Fruit fly (Drosophila melanogaster) whole organism, embryonic: ENCODE results near the gene trem.
A peak's percentile ranks its signal among the peaks of the same experiment; 100 is the strongest.

Experiments used
- Adf1 ChIP-seq: fragments of 200-800 bp; sonication (Bioruptor generic); IDR thresholded peaks from 2 replicates; pipeline ENCODE4 v1.3.6; 2022; ENCODE audit warnings: missing biosample characterization, missing genetic modification characterization
- Bdp1 ChIP-seq: fragments of 200-800 bp; sonication (Bioruptor generic); optimal IDR thresholded peaks from 3 replicates; lab custom pipeline; 2016; ENCODE audit warnings: missing biosample characterization, missing genetic modification characterization
- CG10274 ChIP-seq: fragments of 200-800 bp; sonication (Bioruptor generic); optimal IDR thresholded peaks from 3 replicates; lab custom pipeline; 2017; ENCODE audit warnings: missing biosample characterization, mild to moderate bottlenecking, missing genetic modification characterization
- CG11504 ChIP-seq: fragments of 200-800 bp; sonication (Bioruptor generic); optimal IDR thresholded peaks from 3 replicates; lab custom pipeline; 2019; ENCODE audit warnings: missing biosample characterization, mild to moderate bottlenecking, missing genetic modification characterization, moderate library complexity
- CG12219 ChIP-seq: fragments of 200-800 bp; sonication (Bioruptor generic); optimal IDR thresholded peaks from 3 replicates; lab custom pipeline; 2018; ENCODE audit warnings: missing biosample characterization, mild to moderate bottlenecking, missing genetic modification characterization
- CG13123 ChIP-seq: fragments of 200-800 bp; sonication (Bioruptor generic); optimal IDR thresholded peaks from 2 replicates; lab custom pipeline; 2016; ENCODE audit warnings: missing biosample characterization, missing genetic modification characterization
- CG1603 ChIP-seq: fragments of 200-800 bp; sonication (Bioruptor generic); optimal IDR thresholded peaks from 2 replicates; lab custom pipeline; 2019; ENCODE audit warnings: missing biosample characterization, mild to moderate bottlenecking, missing genetic modification characterization, moderate library complexity
- CG18619 ChIP-seq: fragments of 200-800 bp; sonication (Bioruptor generic); optimal IDR thresholded peaks from 3 replicates; lab custom pipeline; 2017; ENCODE audit warnings: missing biosample characterization, mild to moderate bottlenecking, missing genetic modification characterization
- CG18764 ChIP-seq: fragments of 200-800 bp; sonication (Bioruptor generic); optimal IDR thresholded peaks from 3 replicates; lab custom pipeline; 2016; ENCODE audit warnings: missing biosample characterization, missing genetic modification characterization
- CG2120 ChIP-seq: fragments of 200-800 bp; sonication (Bioruptor generic); optimal IDR thresholded peaks from 3 replicates; lab custom pipeline; 2016; ENCODE audit warnings: missing biosample characterization, missing genetic modification characterization
- CG2875 ChIP-seq: fragments of 200-800 bp; sonication (Bioruptor generic); optimal IDR thresholded peaks from 2 replicates; lab custom pipeline; 2017; ENCODE audit warnings: missing biosample characterization, mild to moderate bottlenecking, missing genetic modification characterization, missing genetic modification reagents
- CG34422 ChIP-seq: fragments of 200-800 bp; sonication (Bioruptor generic); IDR thresholded peaks from 3 replicates; pipeline ENCODE4 v1.3.6; 2022; ENCODE audit warnings: missing biosample characterization, missing genetic modification characterization
- CG42726 ChIP-seq: fragments of 200-800 bp; sonication (Bioruptor generic); IDR thresholded peaks from 2 replicates; pipeline ENCODE4 v1.3.6; 2022; ENCODE audit warnings: missing biosample characterization, missing genetic modification characterization; ENCODE audit not compliant: partially characterized antibody
- CG9215 ChIP-seq: fragments of 200-800 bp; sonication (Bioruptor generic); IDR thresholded peaks from 2 replicates; pipeline ENCODE4 v1.3.6; 2022; ENCODE audit warnings: missing biosample characterization, missing genetic modification characterization
- CkIIα-i1 ChIP-seq: fragments of 200-800 bp; sonication (Bioruptor generic); IDR thresholded peaks from 2 replicates; pipeline ENCODE4 v1.3.6; 2022; ENCODE audit warnings: missing biosample characterization, missing genetic modification characterization
- D19A ChIP-seq: fragments of 200-800 bp; optimal IDR thresholded peaks from 3 replicates; lab custom pipeline; 2019; ENCODE audit warnings: missing biosample characterization, mild to moderate bottlenecking, missing genetic modification characterization, moderate library complexity
- Deaf1 ChIP-seq: fragments of 200-800 bp; optimal IDR thresholded peaks from 3 replicates; lab custom pipeline; 2019; ENCODE audit warnings: missing biosample characterization, mild to moderate bottlenecking, missing genetic modification characterization, moderate library complexity
- Dref ChIP-seq: fragments of 200-800 bp; sonication (Bioruptor generic); IDR thresholded peaks from 2 replicates; pipeline ENCODE4 v1.3.6; 2022; ENCODE audit warnings: missing biosample characterization, missing genetic modification characterization
- Elba2 ChIP-seq: fragments of 200-800 bp; sonication (Bioruptor generic); optimal IDR thresholded peaks from 3 replicates; lab custom pipeline; 2016; ENCODE audit warnings: missing biosample characterization, missing genetic modification characterization
- GATAe ChIP-seq: fragments of 200-800 bp; sonication (Bioruptor generic); conservative IDR thresholded peaks from 2 replicates; pipeline ENCODE4 v1.3.6; 2022; ENCODE audit warnings: missing biosample characterization, missing genetic modification characterization
- HLHmδ ChIP-seq: fragments of 200-800 bp; sonication (Bioruptor generic); optimal IDR thresholded peaks from 2 replicates; lab custom pipeline; 2018; ENCODE audit warnings: missing biosample characterization, mild to moderate bottlenecking, missing genetic modification characterization, moderate library complexity
- Hr3 ChIP-seq: fragments of 200-800 bp; sonication (Bioruptor generic); optimal IDR thresholded peaks from 3 replicates; lab custom pipeline; 2016; ENCODE audit warnings: missing biosample characterization, missing genetic modification characterization
- MESR4 ChIP-seq: fragments of 200-800 bp; sonication (Bioruptor generic); optimal IDR thresholded peaks from 2 replicates; lab custom pipeline; 2018; ENCODE audit warnings: missing biosample characterization, mild to moderate bottlenecking, missing genetic modification characterization, moderate library complexity
- Med ChIP-seq: fragments of 200-800 bp; sonication (Bioruptor generic); peaks from one replicate; lab custom pipeline; 2016; ENCODE audit warnings: missing biosample characterization, missing genetic modification characterization, mild to moderate bottlenecking, inconsistent platforms, moderate library complexity
- NK7.1 ChIP-seq: fragments of 200-800 bp; sonication (Bioruptor generic); optimal IDR thresholded peaks from 3 replicates; lab custom pipeline; 2016; ENCODE audit warnings: missing biosample characterization, missing genetic modification characterization
- Ravus ChIP-seq: fragments of 200-800 bp; sonication (Bioruptor generic); IDR thresholded peaks from 2 replicates; pipeline ENCODE4 v1.3.6; 2022; ENCODE audit warnings: missing biosample characterization, missing genetic modification characterization
- Trl ChIP-seq, 3 experiments: fragments of >200 bp in 2 of 3; fragments of 200-800 bp in 1 of 3; sonication (Bioruptor generic) in 1 of 3; optimal IDR thresholded peaks; 2 replicates in 1 of 3; 3 replicates in 2 of 3; lab custom pipeline; 2016 to 2017; ENCODE audit warnings: missing biosample characterization in 1 of 3, missing genetic modification characterization in 1 of 3
- bab2 ChIP-seq: fragments of 200-800 bp; sonication (Bioruptor generic); optimal IDR thresholded peaks from 2 replicates; lab custom pipeline; 2016; ENCODE audit warnings: missing biosample characterization, missing genetic modification characterization
- bsh ChIP-seq, 2 experiments: fragments of 200-800 bp; sonication (Bioruptor generic); optimal IDR thresholded peaks; 2 replicates each; lab custom pipeline; 2017 to 2018; ENCODE audit warnings: mild to moderate bottlenecking in 2 of 2, missing biosample characterization in 2 of 2, missing genetic modification characterization in 2 of 2, moderate library complexity in 1 of 2
- crol ChIP-seq: fragments of 200-800 bp; sonication (Bioruptor generic); IDR thresholded peaks from 2 replicates; pipeline ENCODE4 v1.3.6; 2022; ENCODE audit warnings: missing biosample characterization, missing genetic modification characterization
- dan ChIP-seq: fragments of 200-800 bp; sonication (Bioruptor generic); IDR thresholded peaks from 2 replicates; pipeline ENCODE4 v1.3.6; 2022; ENCODE audit warnings: missing biosample characterization, missing genetic modification characterization
- fd96Cb ChIP-seq: fragments of 200-800 bp; sonication (Bioruptor generic); optimal IDR thresholded peaks from 2 replicates; lab custom pipeline; 2018; ENCODE audit warnings: missing biosample characterization, mild to moderate bottlenecking, missing genetic modification characterization, moderate library complexity
- ftz-f1 ChIP-seq: fragments of 200-800 bp; sonication (Bioruptor generic); optimal IDR thresholded peaks from 2 replicates; lab custom pipeline; 2016; ENCODE audit warnings: missing biosample characterization, missing genetic modification characterization
- gfzf ChIP-seq: fragments of 200-800 bp; sonication (Bioruptor generic); optimal IDR thresholded peaks from 2 replicates; lab custom pipeline; 2016; ENCODE audit warnings: missing biosample characterization, mild to moderate bottlenecking, missing genetic modification characterization, moderate library complexity
- gt ChIP-seq: fragments of 200-800 bp; sonication (Bioruptor generic); IDR thresholded peaks from 2 replicates; pipeline ENCODE4 v1.3.6; 2022; ENCODE audit warnings: missing biosample characterization, missing genetic modification characterization
- lab ChIP-seq: fragments of 200-800 bp; sonication (Bioruptor generic); optimal IDR thresholded peaks from 3 replicates; lab custom pipeline; 2017; ENCODE audit warnings: missing biosample characterization, missing genetic modification characterization, mild to moderate bottlenecking, moderate library complexity, missing genetic modification reagents
- lola ChIP-seq, 3 experiments: fragments of >200 bp in 2 of 3; fragments of 200-800 bp in 1 of 3; sonication (Bioruptor generic) in 1 of 3; optimal IDR thresholded peaks; 2 replicates each; lab custom pipeline; 2017 to 2019; ENCODE audit warnings: missing biosample characterization in 3 of 3, missing genetic modification characterization in 3 of 3, mild to moderate bottlenecking in 1 of 3, moderate library complexity in 1 of 3
- mirr ChIP-seq: fragments of 200-800 bp; sonication (Bioruptor generic); optimal IDR thresholded peaks from 3 replicates; lab custom pipeline; 2018; ENCODE audit warnings: missing biosample characterization, mild to moderate bottlenecking, missing genetic modification characterization
- nom ChIP-seq: fragments of 200-800 bp; sonication (Bioruptor generic); optimal IDR thresholded peaks from 2 replicates; lab custom pipeline; 2017; ENCODE audit warnings: missing biosample characterization, missing genetic modification characterization, mild to moderate bottlenecking, moderate library complexity, missing genetic modification reagents
- otp ChIP-seq: fragments of 200-800 bp; sonication (Bioruptor generic); IDR thresholded peaks from 3 replicates; pipeline ENCODE4, ENCODE4 v1.3.6; 2022; ENCODE audit warnings: missing biosample characterization, missing genetic modification characterization
- pb ChIP-seq: fragments of 200-800 bp; sonication (Bioruptor generic); optimal IDR thresholded peaks from 3 replicates; lab custom pipeline; 2016; ENCODE audit warnings: missing biosample characterization, missing genetic modification characterization
- peb ChIP-seq: fragments of 200-800 bp; sonication (Bioruptor generic); IDR thresholded peaks from 2 replicates; pipeline ENCODE4 v1.3.6; 2022; ENCODE audit warnings: missing biosample characterization, missing genetic modification characterization
- pum ChIP-seq: fragments of 200-800 bp; sonication (Bioruptor generic); optimal IDR thresholded peaks from 2 replicates; lab custom pipeline; 2016; ENCODE audit warnings: missing biosample characterization, missing genetic modification characterization
- sens ChIP-seq: fragments of 200-800 bp; sonication (Bioruptor generic); peaks from one replicate; lab custom pipeline; 2016; ENCODE audit warnings: missing biosample characterization, missing genetic modification characterization
- sens-2 ChIP-seq: fragments of 200-800 bp; sonication (Bioruptor generic); IDR thresholded peaks from 2 replicates; pipeline ENCODE4 v1.3.6; 2022; ENCODE audit warnings: missing biosample characterization, missing genetic modification characterization
- slbo ChIP-seq: fragments of 200-800 bp; sonication (Bioruptor generic); IDR thresholded peaks from 2 replicates; pipeline ENCODE4 v1.3.6; 2022; ENCODE audit warnings: missing biosample characterization, missing genetic modification characterization
- twi ChIP-seq: fragments of 200-800 bp; optimal IDR thresholded peaks from 2 replicates; lab custom pipeline; 2019; ENCODE audit warnings: missing biosample characterization, mild to moderate bottlenecking, missing genetic modification characterization, moderate library complexity
- zfh1 ChIP-seq: fragments of 200-800 bp; sonication (Bioruptor generic); IDR thresholded peaks from 3 replicates; pipeline ENCODE4 v1.3.6; 2022; ENCODE audit warnings: missing biosample characterization, missing genetic modification characterization

Gene trem

DNA sequence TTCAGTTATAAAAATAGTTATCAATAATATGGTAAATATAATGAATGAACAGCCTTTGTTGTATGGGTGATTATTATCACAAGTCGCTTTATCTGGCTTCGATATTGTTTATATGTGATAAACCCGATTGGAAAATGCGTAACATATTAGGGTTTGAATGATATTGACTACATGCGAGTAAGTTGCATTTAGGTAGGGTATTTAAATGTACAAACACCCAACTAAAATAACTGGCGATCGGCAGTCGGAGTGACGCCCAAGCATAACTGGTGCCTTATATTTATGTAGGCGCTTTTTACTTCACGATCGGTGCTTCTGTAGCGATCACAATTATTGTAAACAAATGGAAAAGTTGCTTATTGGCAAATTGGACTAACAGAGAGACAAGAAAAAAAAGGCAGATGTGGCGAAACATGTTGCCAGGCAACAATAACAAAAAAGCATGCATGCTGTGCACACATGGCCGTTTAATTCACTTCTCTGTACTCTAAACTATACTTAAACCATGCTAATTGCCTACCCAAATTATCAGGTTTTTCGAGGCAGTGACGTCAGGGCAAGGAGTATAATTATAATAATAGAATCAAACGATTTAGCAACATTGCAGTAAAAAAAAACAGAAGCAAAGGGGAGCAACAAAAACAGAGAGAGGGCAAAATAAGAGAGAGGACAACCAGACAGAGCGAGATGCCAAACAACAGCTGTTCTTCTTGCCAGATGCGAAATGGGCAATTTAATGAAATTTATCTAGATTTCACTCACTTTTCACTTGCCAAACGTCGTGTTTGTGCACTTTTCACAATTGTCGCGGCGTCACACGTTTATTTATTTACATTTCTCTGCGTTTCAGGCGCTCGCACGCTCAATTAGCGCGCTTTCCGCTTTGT is 23.5 kb downstream of the trem start:
- TF ChIP-seq CG10274 (GFP tag; lab: Kevin White, UChicago): peak; percentile 52
- peak; percentile 97 for TF ChIP-seq CG11504
- TF ChIP-seq NK7.1 (GFP tag; lab: Kevin White, UChicago): no peak
- peak; percentile 61 for TF ChIP-seq twi (tag; lab: Kevin White, UChicago)
- peak in 1 of 2 experiments; percentile 17 for TF ChIP-seq bsh (GFP tag; optimal IDR thresholded peaks at IDR 0.05; lab: Kevin White, UChicago)
- no peak for TF ChIP-seq zfh1 (GFP tag; lab: Robert Waterston, UW)
- TF ChIP-seq D19A (tag; lab: Kevin White, UChicago): peak; percentile 55
- no peak for TF ChIP-seq CG34422 (GFP tag; lab: Robert Waterston, UW)
- peak; percentile 45 for TF ChIP-seq Elba2 (GFP tag; lab: Kevin White, UChicago)
- TF ChIP-seq Deaf1 (tag; lab: Kevin White, UChicago): no peak
- peak; percentile 70 to 85 for TF ChIP-seq Trl (optimal IDR thresholded peaks at IDR 0.05; lab: Kevin White, UChicago)
- TF ChIP-seq Trl (GFP tag; optimal IDR thresholded peaks at IDR 0.05; lab: Kevin White, UChicago): no peak
- TF ChIP-seq nom (GFP tag; lab: Kevin White, UChicago): no peak
- TF ChIP-seq HLHmδ (GFP tag; lab: Kevin White, UChicago): no peak
- no peak for TF ChIP-seq Hr3
- TF ChIP-seq Med (GFP tag; lab: Kevin White, UChicago): peak; percentile 17

DNA sequence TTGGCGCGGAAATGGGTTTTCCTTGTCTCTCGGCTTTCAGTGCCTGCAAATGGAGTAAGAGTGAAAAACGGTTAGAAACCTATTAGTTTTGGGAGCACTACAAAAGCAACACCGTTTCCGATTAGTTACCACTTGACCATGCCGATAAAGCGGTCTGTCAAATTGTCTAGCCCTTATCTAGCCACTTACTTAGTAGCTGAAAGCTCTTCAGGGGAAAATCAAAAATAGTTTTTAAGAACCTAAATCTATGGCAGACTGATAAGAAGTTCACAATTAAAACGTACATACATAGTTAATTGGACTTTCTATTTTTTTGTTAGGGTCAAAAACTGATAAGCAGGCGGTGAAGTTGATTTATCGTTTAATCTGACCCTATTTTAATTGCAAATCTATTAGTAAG is 24.5 kb downstream of the trem start:
- TF ChIP-seq CG13123 (GFP tag; lab: Kevin White, UChicago) (no peak), CG2875 (GFP tag; lab: Kevin White, UChicago) (no peak), Adf1 (GFP tag; lab: Robert Waterston, UW) (no peak), CG1603 (tag; lab: Kevin White, UChicago) (no peak), gfzf (GFP tag; lab: Kevin White, UChicago) (no peak), CG18764 (GFP tag; lab: Kevin White, UChicago) (no peak), GATAe (GFP tag; lab: Robert Waterston, UW) (peak; percentile 68), CG18619 (GFP tag; lab: Kevin White, UChicago) (no peak), fd96Cb (tag; lab: Kevin White, UChicago) (no peak), CG9215 (GFP tag; lab: Robert Waterston, UW) (no peak), CG2120 (GFP tag; lab: Kevin White, UChicago) (no peak), lola (GFP tag; optimal IDR thresholded peaks at IDR 0.05; lab: Kevin White, UChicago) (no peak), Ravus (GFP tag; lab: Robert Waterston, UW) (no peak), otp (GFP tag; lab: Robert Waterston, UW) (no peak), gt (GFP tag; lab: Robert Waterston, UW) (no peak), CG12219 (GFP tag; lab: Kevin White, UChicago) (no peak), Dref (GFP tag; lab: Robert Waterston, UW) (no peak), peb (GFP tag; lab: Robert Waterston, UW) (no peak), dan (GFP tag; lab: Robert Waterston, UW) (no peak), ftz-f1 (GFP tag; lab: Kevin White, UChicago) (no peak), CkIIα-i1 (GFP tag; lab: Robert Waterston, UW) (no peak), bab2 (no peak), pb (GFP tag; lab: Kevin White, UChicago) (no peak), mirr (peak; percentile 91), crol (no peak), MESR4 (GFP tag; lab: Kevin White, UChicago) (no peak), CG42726 (no peak), Bdp1 (GFP tag; lab: Kevin White, UChicago) (no peak), lab (peak; percentile 36), pum (GFP tag; lab: Kevin White, UChicago) (no peak), slbo (no peak), sens (peak; percentile 2), sens-2 (GFP tag; lab: Robert Waterston, UW) (peak; percentile 32; the same call in 1 of the 2 replicates)
